Worm (Caenorhabditis elegans): ENCODE measurements around the gene micu-1.

The micu-1 gene

DNA sequence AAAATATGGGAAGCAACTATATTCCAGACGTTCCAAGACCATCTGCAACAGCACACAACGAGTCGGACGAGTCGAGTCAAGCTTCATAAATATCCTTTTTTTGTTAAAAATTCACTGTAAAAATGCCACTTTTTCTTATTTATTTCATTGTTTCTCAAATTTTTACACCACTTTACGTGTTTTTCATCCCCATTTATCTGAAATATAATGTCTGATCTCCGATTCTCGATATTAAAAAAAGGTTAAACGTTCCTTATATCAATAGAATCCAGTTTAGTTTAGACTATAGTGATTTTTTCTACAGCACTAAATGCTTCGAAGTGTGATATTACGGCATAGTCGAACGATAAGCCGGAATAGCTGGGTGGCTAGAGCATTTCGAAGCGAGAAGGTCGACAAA lies 5.7 kb downstream of the micu-1 start, which contains the start of gene Y67H2A.7:
Gene Y67H2A.7, plus strand, starts transcription at position 301 of the 400 bp plus-strand sequence.
- TF ChIP-seq dao-5 (tag; optimal IDR thresholded peaks at IDR 0.05) (no peak), him-1 (tag; optimal IDR thresholded peaks at IDR 0.05) (no peak), W03F9.2 (tag; optimal IDR thresholded peaks at IDR 0.05) (no peak)

ce11 chrIV:13304786-13305185 lies 7.1 kb downstream of the micu-1 start:
- no peak for TF ChIP-seq W03F9.2 (tag; optimal IDR thresholded peaks at IDR 0.05)
- no peak for TF ChIP-seq dao-5 (tag; optimal IDR thresholded peaks at IDR 0.05)
- no peak for TF ChIP-seq him-1 (tag; optimal IDR thresholded peaks at IDR 0.05)

- TF ChIP-seq dao-5 (tag; optimal IDR thresholded peaks at IDR 0.05): no peak
- TF ChIP-seq him-1 (tag; optimal IDR thresholded peaks at IDR 0.05): no peak
- TF ChIP-seq W03F9.2 (tag; optimal IDR thresholded peaks at IDR 0.05): no peak
These were observed 11.9 kb downstream of the micu-1 start for ce11 chrIV:13309636-13310035.

- TF ChIP-seq dao-5 (tag; optimal IDR thresholded peaks at IDR 0.05): no peak
- no peak for TF ChIP-seq W03F9.2 (tag; optimal IDR thresholded peaks at IDR 0.05)
- no peak for TF ChIP-seq him-1 (tag; optimal IDR thresholded peaks at IDR 0.05)
These were observed 13.8 kb downstream of the micu-1 start for ce11 chrIV:13311331-13312034.

DNA sequence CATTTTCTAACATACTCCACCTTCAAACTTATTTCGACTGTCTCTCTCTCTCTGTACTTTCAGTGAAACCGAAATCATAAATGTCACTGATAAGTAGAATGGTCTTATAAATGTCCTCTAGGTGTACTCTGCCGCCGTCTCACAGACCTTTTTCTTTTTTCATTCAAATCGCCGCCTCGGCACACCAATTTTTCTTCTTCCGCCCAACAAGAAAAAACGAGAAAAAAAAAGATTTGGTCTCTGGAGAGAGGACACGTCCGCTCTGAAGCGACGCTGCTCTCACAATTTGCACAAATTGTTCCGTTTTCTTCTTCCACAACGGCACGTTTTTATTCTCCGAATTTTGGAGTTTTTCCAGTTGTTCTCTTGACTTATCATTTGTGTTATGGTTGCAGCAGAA lies 15.4 kb downstream of the micu-1 start:
- TF ChIP-seq W03F9.2 (tag; optimal IDR thresholded peaks at IDR 0.05) (no peak), him-1 (tag; optimal IDR thresholded peaks at IDR 0.05) (no peak), dao-5 (tag; optimal IDR thresholded peaks at IDR 0.05) (no peak)

DNA sequence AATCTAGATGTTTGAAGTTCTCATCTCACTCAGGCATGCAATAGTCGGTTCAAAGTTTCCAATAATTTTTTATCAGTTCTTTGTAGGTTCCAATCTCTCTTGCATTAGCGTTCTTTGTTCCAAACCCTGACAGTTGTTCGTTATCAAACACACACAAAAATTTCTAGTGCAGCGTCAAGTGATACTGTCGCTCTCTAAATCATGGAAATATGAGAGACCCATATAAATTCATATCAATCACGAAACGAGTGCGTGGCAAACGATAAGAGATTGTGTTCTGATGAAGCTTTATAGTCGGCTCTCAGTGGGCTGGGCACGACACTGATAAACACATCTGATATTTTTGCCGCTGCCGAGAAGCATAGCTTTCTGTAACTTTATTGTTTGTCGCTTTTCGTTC lies 16.5 kb downstream of the micu-1 start:
- TF ChIP-seq W03F9.2 (tag; optimal IDR thresholded peaks at IDR 0.05) (peak; percentile 4), him-1 (tag; optimal IDR thresholded peaks at IDR 0.05) (no peak)

DNA sequence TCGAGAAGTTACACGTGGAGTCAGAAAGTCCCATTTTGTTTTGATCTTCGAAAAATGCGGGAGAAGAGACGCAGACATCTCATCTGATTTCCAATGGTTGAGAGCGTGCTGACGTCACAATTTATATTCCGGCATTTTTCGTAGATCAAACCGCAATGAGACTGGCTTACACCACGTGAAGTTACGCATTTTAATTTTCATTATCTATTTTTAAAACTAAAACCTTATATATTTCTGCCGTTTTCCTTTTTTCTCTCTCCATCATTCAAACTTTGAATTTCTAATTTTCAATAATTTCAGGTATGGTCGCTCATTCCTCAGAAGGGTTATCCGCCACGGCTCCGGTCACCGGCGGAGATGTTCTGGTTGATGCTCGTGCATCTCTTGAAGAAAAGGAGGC lies 17.6 kb downstream of the micu-1 start, which contains the start of gene fat-1:
Gene fat-1, plus strand, starts transcription at position 301 of the 400 bp plus-strand sequence.
- no peak for TF ChIP-seq dao-5 (tag; optimal IDR thresholded peaks at IDR 0.05)

DNA sequence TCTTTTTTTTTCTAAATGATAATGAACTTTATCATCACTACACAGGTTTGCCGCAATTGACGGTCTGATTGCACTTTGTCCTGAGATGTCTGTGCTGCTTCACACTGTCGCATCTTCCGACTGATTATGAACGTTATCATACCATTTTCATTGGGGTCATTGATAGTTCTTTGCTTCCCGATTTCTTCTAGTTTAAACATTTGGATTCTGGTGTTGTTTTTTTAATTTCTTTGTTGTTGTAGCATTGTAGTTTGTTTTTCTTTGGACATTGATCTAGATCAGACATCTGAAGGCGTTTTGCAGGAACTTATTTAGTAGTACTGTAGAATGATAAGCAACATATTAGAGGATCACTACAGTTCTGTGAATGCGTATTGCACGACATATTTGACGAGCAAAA lies 21.0 kb downstream of the micu-1 start:
- no peak for TF ChIP-seq him-1 (tag; optimal IDR thresholded peaks at IDR 0.05)
- TF ChIP-seq W03F9.2 (tag; optimal IDR thresholded peaks at IDR 0.05): no peak
- TF ChIP-seq dao-5 (tag; optimal IDR thresholded peaks at IDR 0.05): no peak

ce11 chrIV:13319886-13320650 lies 22.3 kb downstream of the micu-1 start:
- no peak for TF ChIP-seq him-1 (tag; optimal IDR thresholded peaks at IDR 0.05)
- TF ChIP-seq W03F9.2 (tag; optimal IDR thresholded peaks at IDR 0.05): no peak
- TF ChIP-seq dao-5 (tag; optimal IDR thresholded peaks at IDR 0.05): no peak

DNA sequence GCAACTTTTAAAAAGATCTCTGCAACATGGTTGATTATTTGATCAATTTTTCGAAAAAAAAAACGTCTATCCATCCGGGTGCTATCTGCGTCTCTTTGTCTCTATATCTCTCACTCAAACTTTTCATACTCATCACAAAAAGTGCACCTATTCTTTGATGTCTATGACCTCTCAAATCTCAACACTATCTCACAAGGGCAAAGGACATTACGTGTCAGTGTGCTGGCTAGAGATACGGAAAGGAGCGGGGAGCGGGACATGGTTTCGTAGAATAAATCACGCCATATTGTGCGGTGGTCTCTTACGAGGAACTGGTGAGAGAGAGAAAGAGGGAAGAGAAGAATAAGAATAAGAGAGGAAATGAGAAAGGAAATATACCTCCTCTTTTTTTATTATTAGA lies 24.7 kb downstream of the micu-1 start:
- TF ChIP-seq him-1 (tag; optimal IDR thresholded peaks at IDR 0.05): no peak
- peak; percentile 19 for TF ChIP-seq W03F9.2 (tag; optimal IDR thresholded peaks at IDR 0.05)

- no peak for TF ChIP-seq him-1 (tag; optimal IDR thresholded peaks at IDR 0.05)
- no peak for TF ChIP-seq dao-5 (tag; optimal IDR thresholded peaks at IDR 0.05)
- no peak for TF ChIP-seq W03F9.2 (tag; optimal IDR thresholded peaks at IDR 0.05)
These were observed 26.2 kb downstream of the micu-1 start, which contains the start of gene fat-2 for ce11 chrIV:13323823-13324359. TSS of gene fat-2 (plus strand) at chrIV:13323873.

- TF ChIP-seq him-1 (tag; optimal IDR thresholded peaks at IDR 0.05) (no peak), dao-5 (tag; optimal IDR thresholded peaks at IDR 0.05) (no peak), W03F9.2 (tag; optimal IDR thresholded peaks at IDR 0.05) (no peak)
These were observed 29.3 kb downstream of the micu-1 start for ce11 chrIV:13327064-13327463.

- TF ChIP-seq dao-5 (tag; optimal IDR thresholded peaks at IDR 0.05) (no peak), him-1 (tag; optimal IDR thresholded peaks at IDR 0.05) (no peak), W03F9.2 (tag; optimal IDR thresholded peaks at IDR 0.05) (no peak)
These were observed 30.3 kb downstream of the micu-1 start, which contains the start of gene far-6 for ce11 chrIV:13328059-13328458. TSS of gene far-6 (plus strand) at chrIV:13328359.

DNA sequence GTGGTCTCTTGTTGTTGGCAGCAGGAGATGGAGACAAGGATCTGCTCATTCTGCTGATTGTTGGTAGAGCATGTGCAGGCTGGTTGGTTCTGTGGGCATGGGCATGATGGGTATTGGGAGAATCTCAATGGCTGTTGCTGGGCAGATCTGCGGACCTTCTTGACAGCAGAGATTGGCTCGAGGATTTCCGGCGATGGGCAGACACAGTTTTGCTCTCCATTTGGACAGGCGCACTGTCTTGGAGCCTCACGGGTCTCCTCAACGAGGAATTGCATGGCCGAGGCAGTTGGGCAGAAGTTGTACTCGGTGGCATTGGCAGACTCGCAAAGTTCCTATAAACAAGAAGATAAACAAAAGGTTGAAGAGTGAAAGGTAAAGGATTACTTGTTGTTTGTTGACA lies 32.8 kb downstream of the micu-1 start:
- TF ChIP-seq W03F9.2 (tag; optimal IDR thresholded peaks at IDR 0.05): no peak
- TF ChIP-seq dao-5 (tag; optimal IDR thresholded peaks at IDR 0.05): no peak
- no peak for TF ChIP-seq him-1 (tag; optimal IDR thresholded peaks at IDR 0.05)
